Worm (Caenorhabditis elegans) whole organism, late embryonic: ENCODE results near the gene F53E2.2.

Source experiments
- C38D4.7 ChIP-seq: fragments of 200-800 bp; sonication (Bioruptor generic); optimal IDR thresholded peaks from 2 replicates; lab custom pipeline; 2018; ENCODE audit warnings: mild to moderate bottlenecking, missing genetic modification characterization, moderate library complexity, missing compliant biosample characterization
- F13H6.1 ChIP-seq: sonication (generic microtip); optimal IDR thresholded peaks from 2 replicates; lab custom pipeline; 2016; ENCODE audit warnings: missing genetic modification characterization, missing compliant biosample characterization
- T23F11.4 ChIP-seq: fragments of 200-800 bp; sonication (Bioruptor generic); optimal IDR thresholded peaks from 2 replicates; lab custom pipeline; 2018; ENCODE audit warnings: mild to moderate bottlenecking, missing genetic modification characterization, missing compliant biosample characterization
- ahr-1 ChIP-seq: sonication (generic microtip); optimal IDR thresholded peaks from 2 replicates; lab custom pipeline; 2016; ENCODE audit warnings: missing genetic modification characterization, missing compliant biosample characterization
- ama-1 ChIP-seq: fragments of 150-350 bp; optimal IDR thresholded peaks from 2 replicates; lab custom pipeline; 2014
- ceh-14 ChIP-seq: sonication (generic microtip); optimal IDR thresholded peaks from 2 replicates; lab custom pipeline; 2016; ENCODE audit warnings: missing genotype, missing genetic modification characterization, missing compliant biosample characterization
- ceh-18 ChIP-seq: sonication (generic microtip); optimal IDR thresholded peaks from 2 replicates; lab custom pipeline; 2016; ENCODE audit warnings: missing genetic modification characterization, missing compliant biosample characterization
- ceh-22 ChIP-seq: sonication (generic microtip); optimal IDR thresholded peaks from 2 replicates; lab custom pipeline; 2017; ENCODE audit warnings: missing biosample characterization, missing genetic modification characterization
- ceh-24 ChIP-seq: sonication (generic microtip); optimal IDR thresholded peaks from 2 replicates; lab custom pipeline; 2016; ENCODE audit warnings: mild to moderate bottlenecking, missing genetic modification characterization, missing compliant biosample characterization
- ceh-30 ChIP-seq: fragments of 150-350 bp; optimal IDR thresholded peaks from 2 replicates; lab custom pipeline; 2014; ENCODE audit warnings: missing biosample characterization, missing genetic modification characterization
- ceh-31 ChIP-seq: sonication (generic microtip); optimal IDR thresholded peaks from 2 replicates; lab custom pipeline; 2016; ENCODE audit warnings: missing genetic modification characterization, missing compliant biosample characterization
- ceh-34 ChIP-seq: sonication (generic microtip); optimal IDR thresholded peaks from 2 replicates; lab custom pipeline; 2016; ENCODE audit warnings: mild to moderate bottlenecking, missing genetic modification characterization, missing compliant biosample characterization
- ceh-48 ChIP-seq: sonication (generic microtip); optimal IDR thresholded peaks from 2 replicates; lab custom pipeline; 2016; ENCODE audit warnings: missing genetic modification characterization, inconsistent platforms, missing compliant biosample characterization
- dmd-4 ChIP-seq: sonication (generic microtip); optimal IDR thresholded peaks from 2 replicates; lab custom pipeline; 2016; ENCODE audit warnings: borderline replicate concordance, missing genetic modification characterization, missing compliant biosample characterization
- dve-1 ChIP-seq: sonication (generic microtip); optimal IDR thresholded peaks from 2 replicates; lab custom pipeline; 2017; ENCODE audit warnings: antibody characterized with exemption, mild to moderate bottlenecking, missing genetic modification characterization, missing compliant biosample characterization
- elt-2 ChIP-seq: sonication (generic microtip); optimal IDR thresholded peaks from 2 replicates; lab custom pipeline; 2016; ENCODE audit warnings: missing genetic modification reagents, missing genetic modification characterization, missing compliant biosample characterization
- ets-4 ChIP-seq: sonication (generic microtip); optimal IDR thresholded peaks from 2 replicates; lab custom pipeline; 2016; ENCODE audit warnings: missing genetic modification characterization, missing compliant biosample characterization
- gmeb-2 ChIP-seq: sonication (generic microtip); optimal IDR thresholded peaks from 2 replicates; lab custom pipeline; 2016; ENCODE audit warnings: missing genetic modification characterization, inconsistent platforms, missing compliant biosample characterization
- hlh-15 ChIP-seq: sonication (generic microtip); optimal IDR thresholded peaks from 2 replicates; lab custom pipeline; 2016; ENCODE audit warnings: missing genetic modification characterization, missing compliant biosample characterization
- hlh-6 ChIP-seq: sonication (generic microtip); optimal IDR thresholded peaks from 2 replicates; lab custom pipeline; 2016; ENCODE audit warnings: missing genotype, missing genetic modification characterization, missing compliant biosample characterization
- lin-11 ChIP-seq: fragments of 200-800 bp; sonication (Bioruptor generic); optimal IDR thresholded peaks from 2 replicates; lab custom pipeline; 2018; ENCODE audit warnings: mild to moderate bottlenecking, missing genetic modification characterization, missing compliant biosample characterization
- nhr-11 ChIP-seq: fragments of 150-350 bp; optimal IDR thresholded peaks from 2 replicates; lab custom pipeline; 2014; ENCODE audit warnings: missing biosample characterization, missing genetic modification characterization
- nhr-232 ChIP-seq: sonication (generic microtip); optimal IDR thresholded peaks from 2 replicates; lab custom pipeline; 2016; ENCODE audit warnings: missing genetic modification characterization, missing compliant biosample characterization
- odd-2 ChIP-seq: sonication (generic microtip); optimal IDR thresholded peaks from 2 replicates; lab custom pipeline; 2017; ENCODE audit warnings: antibody characterized with exemption, mild to moderate bottlenecking, missing genetic modification characterization, missing compliant biosample characterization
- pag-3 ChIP-seq: sonication (generic microtip); optimal IDR thresholded peaks from 2 replicates; lab custom pipeline; 2016; ENCODE audit warnings: missing compliant biosample characterization, missing genetic modification characterization, borderline replicate concordance
- pqm-1 ChIP-seq: sonication (generic microtip); optimal IDR thresholded peaks from 2 replicates; lab custom pipeline; 2016; ENCODE audit warnings: missing genetic modification characterization, missing compliant biosample characterization
- sdc-2 ChIP-seq: sonication (generic microtip); optimal IDR thresholded peaks from 2 replicates; lab custom pipeline; 2016; ENCODE audit warnings: missing genotype, missing genetic modification characterization, missing compliant biosample characterization
- sox-4 ChIP-seq: sonication (generic microtip); optimal IDR thresholded peaks from 2 replicates; lab custom pipeline; 2017; ENCODE audit warnings: mild to moderate bottlenecking, missing genetic modification characterization, inconsistent platforms, missing compliant biosample characterization
- tbx-7 ChIP-seq: sonication (generic microtip); optimal IDR thresholded peaks from 2 replicates; lab custom pipeline; 2016; ENCODE audit warnings: missing genotype, missing genetic modification characterization, missing compliant biosample characterization
- ttx-3 ChIP-seq: sonication (generic microtip); optimal IDR thresholded peaks from 2 replicates; lab custom pipeline; 2016; ENCODE audit warnings: missing genetic modification reagents, missing genetic modification characterization, missing compliant biosample characterization
- unc-3 ChIP-seq, 2 experiments: fragments of 200-800 bp in 1 of 2; sonication (Bioruptor generic) in 1 of 2; sonication (generic microtip) in 1 of 2; conservative IDR thresholded peaks in 1 of 2; optimal IDR thresholded peaks in 1 of 2; 2 replicates each; pipeline versions ENCODE4 v1.3.6 to Lab custom; 2016 to 2022; ENCODE audit warnings: missing compliant biosample characterization in 2 of 2, missing genetic modification characterization in 2 of 2, missing genetic modification reagents in 1 of 2
- ztf-16 ChIP-seq: sonication (generic microtip); optimal IDR thresholded peaks from 2 replicates; lab custom pipeline; 2017; ENCODE audit warnings: missing genetic modification characterization, missing compliant biosample characterization

F53E2.2 gene

ce11 chrV:1455280-1455679, 19.6 kb upstream of the F53E2.2 start:
- no peak for TF ChIP-seq hlh-15 (tag; lab: Kevin White, UChicago)
- no peak for TF ChIP-seq nhr-11
- TF ChIP-seq, all 69 proteins: peak for 0

- TF ChIP-seq ahr-1 (tag; lab: Kevin White, UChicago) (no peak), F13H6.1 (no peak), ceh-22 (tag; lab: Kevin White, UChicago) (no peak), ets-4 (tag; lab: Kevin White, UChicago) (no peak), ttx-3 (tag; lab: Kevin White, UChicago) (no peak), sox-4 (tag; lab: Kevin White, UChicago) (no peak), lin-11 (no peak), dmd-4 (tag; lab: Kevin White, UChicago) (no peak), ama-1 (lab: Kevin White, UChicago) (no peak), ceh-14 (tag; lab: Kevin White, UChicago) (no peak), odd-2 (tag; lab: Kevin White, UChicago) (no peak)
Measured at ce11 chrV:1456614-1457013, 18.3 kb upstream of the F53E2.2 start.

- TF ChIP-seq elt-2 (tag; lab: Kevin White, UChicago), result peak; percentile 68
- no peak for TF ChIP-seq ets-4 (tag; lab: Kevin White, UChicago)
- TF ChIP-seq nhr-232 (tag; lab: Kevin White, UChicago), result no peak
- no peak for TF ChIP-seq hlh-6 (tag; lab: Kevin White, UChicago)
- no peak for TF ChIP-seq unc-3 (GFP tag; conservative IDR thresholded peaks at IDR 0.05; lab: Robert Waterston, UW)
- TF ChIP-seq unc-3 (tag; optimal IDR thresholded peaks at IDR 0.05; lab: Kevin White, UChicago), result no peak
- no peak for TF ChIP-seq F13H6.1
Measured at ce11 chrV:1459374-1459926, 15.4 kb upstream of the F53E2.2 start.

- TF ChIP-seq ttx-3 (tag; lab: Kevin White, UChicago) (no peak), ceh-48 (tag; lab: Kevin White, UChicago) (no peak), ceh-18 (no peak), T23F11.4 (no peak), ceh-31 (tag; lab: Kevin White, UChicago) (no peak), pqm-1 (tag; lab: Kevin White, UChicago) (no peak), ceh-30 (tag; lab: Kevin White, UChicago) (no peak), ztf-16 (no peak), C38D4.7 (no peak), odd-2 (tag; lab: Kevin White, UChicago) (no peak), ceh-24 (tag; lab: Kevin White, UChicago) (no peak), gmeb-2 (no peak), sdc-2 (tag; lab: Kevin White, UChicago) (no peak), pag-3 (tag; lab: Kevin White, UChicago) (no peak), dve-1 (tag; lab: Kevin White, UChicago) (no peak), ceh-34 (tag; lab: Kevin White, UChicago) (no peak), hlh-15 (tag; lab: Kevin White, UChicago) (no peak)
Measured at ce11 chrV:1460069-1460468, 14.8 kb upstream of the F53E2.2 start, which contains the start of gene hacd-1. hacd-1 (plus strand) TSS chrV:1460369.

ce11 chrV:1464543-1465040, 10.3 kb upstream of the F53E2.2 start, which contains the start of the genes fpn-1.2 and pqn-54:
fpn-1.2 (minus strand) TSS chrV:1464699.
pqn-54 (plus strand) TSS chrV:1464990.
- TF ChIP-seq sdc-2 (tag; lab: Kevin White, UChicago) (no peak), elt-2 (tag; lab: Kevin White, UChicago) (peak; percentile 27), ceh-31 (tag; lab: Kevin White, UChicago) (no peak), ceh-18 (no peak), ets-4 (tag; lab: Kevin White, UChicago) (no peak), tbx-7 (tag; lab: Kevin White, UChicago) (no peak)
- TF ChIP-seq, all 69 proteins: peak for 1
